Fruit fly (Drosophila melanogaster) whole organism, adult: ENCODE results near the gene NHP2.
A peak's percentile ranks its signal among the peaks of the same experiment; 100 is the strongest.

Source experiments
- CG11617 ChIP-seq: fragments of 200-800 bp; sonication (Bioruptor generic); optimal IDR thresholded peaks from 2 replicates; lab custom pipeline; 2017; ENCODE audit warnings: mild to moderate bottlenecking, missing biosample characterization, missing genetic modification reagents, missing genetic modification characterization
- CG12768 ChIP-seq: fragments of 200-800 bp; sonication (Bioruptor generic); optimal IDR thresholded peaks from 2 replicates; lab custom pipeline; 2017; ENCODE audit warnings: missing biosample characterization, missing genetic modification characterization, mild to moderate bottlenecking, moderate library complexity, missing genetic modification reagents
- CG14711 ChIP-seq: fragments of 200-800 bp; sonication (Bioruptor generic); optimal IDR thresholded peaks from 2 replicates; lab custom pipeline; 2018; ENCODE audit warnings: missing biosample characterization, mild to moderate bottlenecking, missing genetic modification characterization, moderate library complexity
- CG1620 ChIP-seq: fragments of 200-800 bp; sonication (Bioruptor generic); optimal IDR thresholded peaks from 2 replicates; lab custom pipeline; 2016; ENCODE audit warnings: missing biosample characterization, missing genetic modification characterization
- CG33017 ChIP-seq: fragments of 200-800 bp; sonication (Bioruptor generic); optimal IDR thresholded peaks from 2 replicates; lab custom pipeline; 2018; ENCODE audit warnings: missing biosample characterization, mild to moderate bottlenecking, missing genetic modification characterization, moderate library complexity
- CG5204 ChIP-seq: fragments of 200-800 bp; sonication (Bioruptor generic); optimal IDR thresholded peaks from 2 replicates; lab custom pipeline; 2016; ENCODE audit warnings: missing biosample characterization, missing genetic modification characterization
- CG7045 ChIP-seq: fragments of 200-800 bp; sonication (Bioruptor generic); optimal IDR thresholded peaks from 2 replicates; lab custom pipeline; 2017; ENCODE audit warnings: missing biosample characterization, mild to moderate bottlenecking, missing genetic modification characterization
- CG7101 ChIP-seq: fragments of 200-800 bp; sonication (Bioruptor generic); optimal IDR thresholded peaks from 2 replicates; lab custom pipeline; 2018; ENCODE audit warnings: missing biosample characterization, mild to moderate bottlenecking, missing genetic modification characterization, moderate library complexity
- Clk ChIP-seq: fragments of 200-800 bp; sonication (Bioruptor generic); optimal IDR thresholded peaks from 2 replicates; lab custom pipeline; 2017; ENCODE audit warnings: missing biosample characterization, missing genetic modification characterization
- Crg-1 ChIP-seq: fragments of 200-800 bp; sonication (Bioruptor generic); optimal IDR thresholded peaks from 2 replicates; lab custom pipeline; 2016; ENCODE audit warnings: missing biosample characterization, missing genetic modification characterization
- Hr96 ChIP-seq: fragments of 200-800 bp; sonication (Bioruptor generic); optimal IDR thresholded peaks from 2 replicates; lab custom pipeline; 2016; ENCODE audit warnings: missing biosample characterization, missing genetic modification characterization
- Mnt ChIP-seq: fragments of 200-800 bp; sonication (Bioruptor generic); optimal IDR thresholded peaks from 2 replicates; lab custom pipeline; 2016; ENCODE audit warnings: missing biosample characterization, mild to moderate bottlenecking, missing genetic modification characterization
- bab1 ChIP-seq: fragments of 200-800 bp; sonication (Bioruptor generic); optimal IDR thresholded peaks from 3 replicates; lab custom pipeline; 2019; ENCODE audit warnings: missing biosample characterization, mild to moderate bottlenecking, missing genetic modification characterization, moderate library complexity
- cic ChIP-seq: fragments of 200-800 bp; sonication (Bioruptor generic); optimal IDR thresholded peaks from 2 replicates; lab custom pipeline; 2017; ENCODE audit warnings: missing biosample characterization, mild to moderate bottlenecking, missing genetic modification characterization, moderate library complexity
- cnc ChIP-seq, 2 experiments: fragments of >200 bp; optimal IDR thresholded peaks; 2 replicates each; lab custom pipeline; 2017
- kay ChIP-seq: fragments of 200-800 bp; sonication (Bioruptor generic); peaks from one replicate; lab custom pipeline; 2016; ENCODE audit warnings: missing biosample characterization, missing genetic modification characterization, borderline replicate concordance
- ovo ChIP-seq: fragments of 200-800 bp; sonication (Bioruptor generic); optimal IDR thresholded peaks from 2 replicates; lab custom pipeline; 2016; ENCODE audit warnings: missing biosample characterization, missing genetic modification characterization
- pad ChIP-seq: fragments of 200-800 bp; sonication (Bioruptor generic); optimal IDR thresholded peaks from 3 replicates; lab custom pipeline; 2017; ENCODE audit warnings: missing biosample characterization, missing genetic modification characterization, mild to moderate bottlenecking, moderate library complexity, missing genetic modification reagents
- tj ChIP-seq: fragments of 200-800 bp; sonication (Bioruptor generic); optimal IDR thresholded peaks from 3 replicates; lab custom pipeline; 2017; ENCODE audit warnings: missing biosample characterization, mild to moderate bottlenecking, missing genetic modification characterization, moderate library complexity
- toe ChIP-seq: fragments of 200-800 bp; sonication (Bioruptor generic); optimal IDR thresholded peaks from 2 replicates; lab custom pipeline; 2016; ENCODE audit warnings: missing biosample characterization, missing genetic modification characterization

Gene NHP2

DNA sequence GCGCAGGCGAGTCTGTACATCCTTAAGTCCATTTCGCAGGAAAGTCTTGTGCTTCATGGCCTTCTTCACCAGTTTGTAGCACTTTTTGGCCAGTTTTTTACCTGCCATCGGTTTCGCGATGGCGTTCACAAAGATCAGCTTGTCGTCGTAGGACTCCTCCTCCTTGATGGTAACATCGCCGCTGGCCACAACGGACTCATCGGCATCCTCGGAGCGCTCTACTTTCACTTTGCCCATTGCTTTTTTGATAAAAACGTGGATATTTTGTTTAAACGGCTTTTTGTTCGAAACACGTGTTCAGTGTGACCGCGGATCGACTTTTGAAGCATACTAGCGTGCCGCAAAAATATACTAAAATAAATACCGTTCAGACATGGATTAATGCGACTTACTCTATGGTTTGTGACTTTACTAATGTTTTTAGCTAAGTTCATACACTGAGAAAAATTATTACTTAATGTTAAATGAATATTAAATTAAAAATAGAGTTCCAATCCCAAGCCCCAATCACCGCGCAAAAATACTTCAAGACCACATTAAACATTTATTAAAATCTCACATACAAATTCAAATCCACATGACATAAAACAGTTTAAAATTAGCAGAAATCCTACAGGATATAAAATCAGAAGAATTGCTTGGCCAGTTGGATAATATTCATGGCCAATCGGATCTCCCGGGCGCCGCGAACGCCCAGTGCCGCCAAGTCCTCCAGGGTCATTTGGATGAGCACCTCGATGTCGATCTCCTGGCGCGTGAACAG lies at the start of gene NHP2:
NHP2 (minus strand) TSS at position 315 of the 763 bp plus-strand sequence.
- TF ChIP-seq tj (GFP tag; lab: Kevin White, UChicago) (peak; percentile 42), CG1620 (GFP tag; lab: Kevin White, UChicago) (peak; percentile 43), CG12768 (GFP tag; lab: Kevin White, UChicago) (peak; percentile 52), CG11617 (GFP tag; lab: Kevin White, UChicago) (peak; percentile 72), CG7101 (tag; lab: Kevin White, UChicago) (peak; percentile 72), Clk (GFP tag; lab: Kevin White, UChicago) (no peak), bab1 (GFP tag; lab: Kevin White, UChicago) (peak; percentile 67), pad (peak; percentile 4), toe (GFP tag; lab: Kevin White, UChicago) (no peak), CG7045 (GFP tag; lab: Kevin White, UChicago) (peak; percentile 67), Crg-1 (GFP tag; lab: Kevin White, UChicago) (no peak), CG14711 (peak; percentile 69), CG33017 (tag; lab: Kevin White, UChicago) (peak; percentile 76), ovo (GFP tag; lab: Kevin White, UChicago) (no peak), cnc (optimal IDR thresholded peaks at IDR 0.05; lab: Kevin White, UChicago) (no peak), cic (GFP tag; lab: Kevin White, UChicago) (no peak), kay (GFP tag; lab: Kevin White, UChicago) (no peak), Hr96 (peak; percentile 27), Mnt (GFP tag; lab: Kevin White, UChicago) (peak; percentile 98), CG5204 (GFP tag; lab: Kevin White, UChicago) (no peak)

DNA sequence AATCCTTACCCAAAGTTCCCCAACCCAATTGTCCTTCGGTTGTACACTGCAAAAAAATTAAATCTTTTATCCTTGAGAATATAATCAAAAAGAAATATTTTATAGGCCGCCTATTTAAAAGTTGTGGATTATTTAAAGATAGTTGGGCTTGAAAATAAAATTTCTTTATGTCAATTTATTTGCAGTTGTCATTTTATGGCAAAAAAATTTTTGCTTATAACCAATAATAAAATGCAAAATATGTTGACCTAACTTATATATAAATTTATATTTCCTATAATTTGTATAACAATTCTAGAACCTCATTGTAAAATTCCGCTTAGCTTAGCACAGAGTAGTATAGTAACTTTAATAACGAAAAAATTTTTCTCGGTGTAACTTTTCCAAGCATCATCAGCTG lies 45.4 kb upstream of the NHP2 start:
- TF ChIP-seq kay (GFP tag; lab: Kevin White, UChicago) = no peak
- no peak for TF ChIP-seq cic (GFP tag; lab: Kevin White, UChicago)
- TF ChIP-seq CG5204 (GFP tag; lab: Kevin White, UChicago) = no peak
- no peak for TF ChIP-seq CG33017 (tag; lab: Kevin White, UChicago)
- no peak for TF ChIP-seq CG7101 (tag; lab: Kevin White, UChicago)
- no peak for TF ChIP-seq CG12768 (GFP tag; lab: Kevin White, UChicago)
- TF ChIP-seq pad = no peak
- no peak for TF ChIP-seq Hr96
- no peak for TF ChIP-seq CG14711
- TF ChIP-seq cnc (optimal IDR thresholded peaks at IDR 0.05; lab: Kevin White, UChicago) = no peak
- TF ChIP-seq CG11617 (GFP tag; lab: Kevin White, UChicago) = no peak
- no peak for TF ChIP-seq tj (GFP tag; lab: Kevin White, UChicago)
- TF ChIP-seq bab1 (GFP tag; lab: Kevin White, UChicago) = no peak
- no peak for TF ChIP-seq ovo (GFP tag; lab: Kevin White, UChicago)

DNA sequence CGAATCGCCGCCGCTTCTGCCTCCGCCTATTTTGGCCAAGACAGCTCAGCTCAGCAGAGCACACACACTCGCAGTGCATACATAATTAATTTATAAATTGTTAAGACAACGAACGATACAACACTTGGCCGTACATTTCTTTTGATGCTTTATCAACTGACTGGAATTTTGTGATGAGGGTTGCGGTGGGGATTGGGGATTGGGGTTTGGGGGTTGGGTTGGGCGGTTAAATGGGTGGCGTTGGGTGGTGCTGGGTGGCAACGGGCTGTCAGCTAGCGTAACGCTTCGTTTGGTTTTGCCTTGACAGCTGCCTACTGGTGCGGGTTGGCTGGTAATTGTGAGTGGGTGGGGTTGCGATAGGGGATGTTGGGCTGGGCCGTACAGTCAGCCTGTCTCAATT lies 20.4 kb upstream of the NHP2 start:
- TF ChIP-seq CG5204 (GFP tag; lab: Kevin White, UChicago) = no peak
- TF ChIP-seq Clk (GFP tag; lab: Kevin White, UChicago) = no peak
- no peak for TF ChIP-seq CG11617 (GFP tag; lab: Kevin White, UChicago)
- no peak for TF ChIP-seq Mnt (GFP tag; lab: Kevin White, UChicago)
- no peak for TF ChIP-seq cnc (optimal IDR thresholded peaks at IDR 0.05; lab: Kevin White, UChicago)
- TF ChIP-seq ovo (GFP tag; lab: Kevin White, UChicago) = no peak
- no peak for TF ChIP-seq Crg-1 (GFP tag; lab: Kevin White, UChicago)
- no peak for TF ChIP-seq CG14711
- TF ChIP-seq CG12768 (GFP tag; lab: Kevin White, UChicago) = no peak
- no peak for TF ChIP-seq CG7045 (GFP tag; lab: Kevin White, UChicago)
- no peak for TF ChIP-seq CG33017 (tag; lab: Kevin White, UChicago)
- no peak for TF ChIP-seq CG7101 (tag; lab: Kevin White, UChicago)
- no peak for TF ChIP-seq kay (GFP tag; lab: Kevin White, UChicago)

dm6 chr3L:14821133-14821532 lies 19.2 kb upstream of the NHP2 start:
- TF ChIP-seq CG14711 (no peak), CG7101 (tag; lab: Kevin White, UChicago) (no peak), Hr96 (no peak), pad (no peak), CG11617 (GFP tag; lab: Kevin White, UChicago) (no peak), tj (GFP tag; lab: Kevin White, UChicago) (no peak), CG12768 (GFP tag; lab: Kevin White, UChicago) (no peak), Mnt (GFP tag; lab: Kevin White, UChicago) (no peak), bab1 (GFP tag; lab: Kevin White, UChicago) (no peak), kay (GFP tag; lab: Kevin White, UChicago) (no peak), ovo (GFP tag; lab: Kevin White, UChicago) (no peak), CG7045 (GFP tag; lab: Kevin White, UChicago) (no peak), Crg-1 (GFP tag; lab: Kevin White, UChicago) (no peak), CG1620 (GFP tag; lab: Kevin White, UChicago) (no peak), toe (GFP tag; lab: Kevin White, UChicago) (no peak), cic (GFP tag; lab: Kevin White, UChicago) (no peak), Clk (GFP tag; lab: Kevin White, UChicago) (no peak)

DNA sequence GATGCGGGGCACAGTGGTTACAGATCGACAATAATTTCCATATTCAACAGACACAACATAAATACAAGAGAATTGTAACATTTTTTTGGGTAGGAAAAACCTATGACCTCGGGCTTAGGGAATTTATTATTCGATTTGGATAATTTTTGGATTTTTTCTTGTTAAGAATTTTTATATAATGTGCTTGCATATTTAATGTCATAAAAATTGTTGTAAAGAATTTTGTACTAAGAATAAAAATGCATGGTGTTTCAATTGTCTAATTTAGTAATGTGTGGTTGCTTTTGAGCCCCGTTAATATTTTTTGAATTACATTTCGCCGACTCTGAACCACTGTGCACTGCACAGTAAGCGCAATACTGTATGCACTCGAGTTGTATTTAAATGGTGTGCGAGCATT lies 14.7 kb upstream of the NHP2 start:
- no peak for TF ChIP-seq pad
- TF ChIP-seq CG5204 (GFP tag; lab: Kevin White, UChicago) = no peak
- TF ChIP-seq CG7101 (tag; lab: Kevin White, UChicago) = no peak
- no peak for TF ChIP-seq tj (GFP tag; lab: Kevin White, UChicago)
- no peak for TF ChIP-seq bab1 (GFP tag; lab: Kevin White, UChicago)
- no peak for TF ChIP-seq CG11617 (GFP tag; lab: Kevin White, UChicago)
- no peak for TF ChIP-seq CG7045 (GFP tag; lab: Kevin White, UChicago)
- TF ChIP-seq cnc (optimal IDR thresholded peaks at IDR 0.05; lab: Kevin White, UChicago) = no peak
- no peak for TF ChIP-seq CG14711
- TF ChIP-seq CG1620 (GFP tag; lab: Kevin White, UChicago) = no peak
- no peak for TF ChIP-seq CG33017 (tag; lab: Kevin White, UChicago)
- TF ChIP-seq CG12768 (GFP tag; lab: Kevin White, UChicago) = no peak
- TF ChIP-seq Crg-1 (GFP tag; lab: Kevin White, UChicago) = no peak
- no peak for TF ChIP-seq Mnt (GFP tag; lab: Kevin White, UChicago)
- no peak for TF ChIP-seq Clk (GFP tag; lab: Kevin White, UChicago)
- TF ChIP-seq ovo (GFP tag; lab: Kevin White, UChicago) = no peak
- TF ChIP-seq cic (GFP tag; lab: Kevin White, UChicago) = no peak
- TF ChIP-seq kay (GFP tag; lab: Kevin White, UChicago) = no peak
